Worm (Caenorhabditis elegans) whole organism, L4 larva: ENCODE results near the gene snr-5.

Source experiments
- D1046.2 ChIP-seq: fragments of 200-800 bp; sonication (Bioruptor generic); IDR thresholded peaks from 2 replicates; pipeline ENCODE4 v1.3.6; 2022; ENCODE audit warnings: missing genetic modification characterization, missing compliant biosample characterization
- T26A8.4 ChIP-seq: fragments of 200-800 bp; sonication (Bioruptor generic); IDR thresholded peaks from 2 replicates; pipeline ENCODE4 v1.3.6; 2022; ENCODE audit warnings: missing genetic modification characterization, missing compliant biosample characterization
- Y105C5A.15 ChIP-seq: fragments of 200-800 bp; sonication (Bioruptor generic); IDR thresholded peaks from 2 replicates; pipeline ENCODE4 v1.3.6; 2022; ENCODE audit warnings: missing genetic modification characterization, missing compliant biosample characterization
- Y48G9A.11 ChIP-seq: fragments of 200-800 bp; sonication (Bioruptor generic); IDR thresholded peaks from 2 replicates; pipeline ENCODE4 v1.3.6; 2022; ENCODE audit warnings: missing genetic modification reagents, missing genetic modification characterization, missing compliant biosample characterization
- Y5F2A.4 ChIP-seq: fragments of 200-800 bp; sonication (Bioruptor generic); optimal IDR thresholded peaks from 2 replicates; lab custom pipeline; 2018; ENCODE audit warnings: mild to moderate bottlenecking, missing genetic modification characterization, missing compliant biosample characterization
- ZK546.5 ChIP-seq, 2 experiments: sonication (generic microtip); optimal IDR thresholded peaks; 2 replicates each; lab custom pipeline; 2017; ENCODE audit warnings: missing biosample characterization in 2 of 2, missing genetic modification characterization in 2 of 2
- aha-1 ChIP-seq: fragments of 150-350 bp; peaks from one replicate; lab custom pipeline; 2014; ENCODE audit warnings: missing biosample characterization, missing genetic modification characterization
- aly-2 ChIP-seq: sonication (generic microtip); optimal IDR thresholded peaks from 2 replicates; lab custom pipeline; 2018; ENCODE audit warnings: missing biosample characterization, missing genetic modification characterization
- attf-4 ChIP-seq: sonication (generic microtip); optimal IDR thresholded peaks from 3 replicates; lab custom pipeline; 2017; ENCODE audit warnings: missing biosample characterization, missing genetic modification characterization
- ceh-20 ChIP-seq: fragments of 200-800 bp; sonication (Bioruptor generic); IDR thresholded peaks from 2 replicates; pipeline ENCODE4 v1.3.6; 2022; ENCODE audit warnings: missing genetic modification reagents, missing genetic modification characterization, missing compliant biosample characterization
- ceh-28 ChIP-seq: fragments of 150-350 bp; optimal IDR thresholded peaks from 2 replicates; lab custom pipeline; 2014; ENCODE audit warnings: missing biosample characterization, missing genetic modification reagents, missing genetic modification characterization
- ceh-62 ChIP-seq: sonication (generic microtip); optimal IDR thresholded peaks from 2 replicates; lab custom pipeline; 2017; ENCODE audit warnings: missing biosample characterization, missing genetic modification characterization
- ceh-82 ChIP-seq: sonication (generic microtip); optimal IDR thresholded peaks from 2 replicates; lab custom pipeline; 2017; ENCODE audit warnings: missing biosample characterization, missing genetic modification characterization
- cey-2 ChIP-seq: sonication (generic microtip); optimal IDR thresholded peaks from 3 replicates; lab custom pipeline; 2017; ENCODE audit warnings: missing genetic modification characterization, mild to moderate bottlenecking, missing compliant biosample characterization, antibody characterized with exemption, borderline replicate concordance; ENCODE audit not compliant: insufficient read depth
- ctbp-1 ChIP-seq: fragments of 200-800 bp; sonication (Bioruptor generic); IDR thresholded peaks from 2 replicates; pipeline ENCODE4 v1.3.6; 2022; ENCODE audit warnings: missing genetic modification reagents, missing genetic modification characterization, missing compliant biosample characterization
- daf-16 ChIP-seq, 3 experiments: sonication (generic microtip); optimal IDR thresholded peaks; 2 replicates each; lab custom pipeline; 2016 to 2017; ENCODE audit warnings: missing genetic modification characterization in 3 of 3, missing genetic modification reagents in 3 of 3, mild to moderate bottlenecking in 2 of 3, missing compliant biosample characterization in 2 of 3, missing biosample characterization in 1 of 3, moderate library complexity in 1 of 3
- duxl-1 ChIP-seq: sonication (generic microtip); optimal IDR thresholded peaks from 2 replicates; lab custom pipeline; 2016; ENCODE audit warnings: mild to moderate bottlenecking, missing genetic modification characterization, moderate library complexity, missing compliant biosample characterization; ENCODE audit not compliant: poor library complexity
- dve-1 ChIP-seq: sonication (generic microtip); optimal IDR thresholded peaks from 2 replicates; lab custom pipeline; 2017; ENCODE audit warnings: antibody characterized with exemption, mild to moderate bottlenecking, missing genetic modification characterization, missing compliant biosample characterization; ENCODE audit not compliant: insufficient read depth
- fos-1 ChIP-seq: fragments of 150-350 bp; optimal IDR thresholded peaks from 2 replicates; lab custom pipeline; 2014; ENCODE audit warnings: missing biosample characterization, missing genetic modification characterization
- hlh-11 ChIP-seq: fragments of 200-800 bp; sonication (Bioruptor generic); optimal IDR thresholded peaks from 2 replicates; lab custom pipeline; 2018; ENCODE audit warnings: mild to moderate bottlenecking, missing genetic modification characterization, missing compliant biosample characterization
- lin-15B ChIP-seq: fragments of 150-350 bp; sonication (generic microtip); optimal IDR thresholded peaks from 3 replicates; lab custom pipeline; 2014; ENCODE audit warnings: missing biosample characterization, missing genetic modification characterization
- lin-38 ChIP-seq: fragments of 200-800 bp; sonication (Bioruptor generic); IDR thresholded peaks from 2 replicates; pipeline ENCODE4 v1.3.6; 2022; ENCODE audit warnings: missing genetic modification reagents, missing genetic modification characterization, missing compliant biosample characterization
- lin-39 ChIP-seq: fragments of 150-350 bp; optimal IDR thresholded peaks from 2 replicates; lab custom pipeline; 2014; ENCODE audit warnings: missing biosample characterization, missing genetic modification reagents, missing genetic modification characterization
- mdl-1 ChIP-seq, 2 experiments: fragments of 150-350 bp in 1 of 2; sonication (generic microtip) in 1 of 2; optimal IDR thresholded peaks; 2 replicates each; lab custom pipeline; 2014 to 2017; ENCODE audit warnings: missing biosample characterization in 2 of 2, missing genetic modification characterization in 2 of 2
- mdt-29 ChIP-seq: fragments of 200-800 bp; sonication (Bioruptor generic); IDR thresholded peaks from 2 replicates; pipeline ENCODE4 v1.3.6; 2022; ENCODE audit warnings: missing genetic modification reagents, missing genetic modification characterization, missing compliant biosample characterization
- mep-1 ChIP-seq: fragments of 150-350 bp; sonication (generic microtip); optimal IDR thresholded peaks from 3 replicates; lab custom pipeline; 2014; ENCODE audit warnings: missing biosample characterization, missing genetic modification characterization
- nhr-102 ChIP-seq: sonication (generic microtip); optimal IDR thresholded peaks from 2 replicates; lab custom pipeline; 2016; ENCODE audit warnings: mild to moderate bottlenecking, missing genetic modification characterization, moderate library complexity, missing compliant biosample characterization
- nhr-25 ChIP-seq: sonication (generic microtip); optimal IDR thresholded peaks from 2 replicates; lab custom pipeline; 2017; ENCODE audit warnings: missing genetic modification characterization, mild to moderate bottlenecking, missing compliant biosample characterization, antibody characterized with exemption, moderate library complexity, borderline replicate concordance; ENCODE audit not compliant: insufficient read depth
- nhr-42 ChIP-seq: fragments of 200-800 bp; sonication (Bioruptor generic); IDR thresholded peaks from 2 replicates; pipeline ENCODE4 v1.3.6; 2022; ENCODE audit warnings: missing genetic modification characterization, missing compliant biosample characterization
- nhr-6 ChIP-seq: fragments of 150-350 bp; optimal IDR thresholded peaks from 2 replicates; lab custom pipeline; 2014; ENCODE audit warnings: missing biosample characterization, missing genetic modification characterization
- pha-4 ChIP-seq, 2 experiments: fragments of 150-350 bp in 1 of 2; fragments of 200-800 bp in 1 of 2; sonication (Bioruptor generic) in 1 of 2; IDR thresholded peaks in 1 of 2; optimal IDR thresholded peaks in 1 of 2; 2 replicates each; pipeline versions ENCODE4 v1.3.6 to Lab custom; 2014 to 2022; ENCODE audit warnings: missing genetic modification characterization in 2 of 2, missing genetic modification reagents in 2 of 2, missing biosample characterization in 1 of 2, missing compliant biosample characterization in 1 of 2
- pqm-1 ChIP-seq: sonication (generic microtip); optimal IDR thresholded peaks from 2 replicates; lab custom pipeline; 2017; ENCODE audit warnings: missing biosample characterization, missing genetic modification characterization
- sdz-12 ChIP-seq: fragments of 200-800 bp; sonication (Bioruptor generic); optimal IDR thresholded peaks from 2 replicates; lab custom pipeline; 2018; ENCODE audit warnings: mild to moderate bottlenecking, missing genetic modification characterization, missing compliant biosample characterization
- set-16 ChIP-seq: fragments of 200-800 bp; sonication (Bioruptor generic); IDR thresholded peaks from 2 replicates; pipeline ENCODE4 v1.3.6; 2022; ENCODE audit warnings: missing genetic modification reagents, missing genetic modification characterization, missing compliant biosample characterization
- snpc-1.2 ChIP-seq: fragments of 200-800 bp; sonication (Bioruptor generic); IDR thresholded peaks from 2 replicates; pipeline ENCODE4 v1.3.6; 2022; ENCODE audit warnings: missing genetic modification reagents, missing genetic modification characterization, missing compliant biosample characterization
- spr-1 ChIP-seq: sonication (generic microtip); optimal IDR thresholded peaks from 2 replicates; lab custom pipeline; 2016; ENCODE audit warnings: mild to moderate bottlenecking, missing genetic modification characterization, missing compliant biosample characterization
- spr-3 ChIP-seq: fragments of 200-800 bp; sonication (Bioruptor generic); optimal IDR thresholded peaks from 2 replicates; lab custom pipeline; 2018; ENCODE audit warnings: mild to moderate bottlenecking, missing genetic modification characterization, missing compliant biosample characterization
- tag-97 ChIP-seq: fragments of 200-800 bp; sonication (Bioruptor generic); IDR thresholded peaks from 2 replicates; pipeline ENCODE4 v1.3.6; 2022; ENCODE audit warnings: missing genetic modification characterization, missing compliant biosample characterization
- unc-62 ChIP-seq, 3 experiments: fragments of 150-350 bp in 1 of 3; sonication (generic microtip); optimal IDR thresholded peaks in 2 of 3; peaks in 1 of 3; 1 replicate in 1 of 3; 2 replicates in 2 of 3; lab custom pipeline; 2014 to 2017; ENCODE audit warnings: missing biosample characterization in 3 of 3, missing genetic modification characterization in 3 of 3, missing genetic modification reagents in 3 of 3, missing genotype in 1 of 3
- zfp-2 ChIP-seq: sonication (generic microtip); optimal IDR thresholded peaks from 2 replicates; lab custom pipeline; 2016; ENCODE audit warnings: mild to moderate bottlenecking, missing genetic modification characterization, missing compliant biosample characterization
- zip-11 ChIP-seq: fragments of 200-800 bp; sonication (Bioruptor generic); IDR thresholded peaks from 2 replicates; pipeline ENCODE4 v1.3.6; 2022; ENCODE audit warnings: missing genetic modification characterization, missing compliant biosample characterization
- ztf-7 ChIP-seq: fragments of 150-350 bp; optimal IDR thresholded peaks from 2 replicates; lab custom pipeline; 2014; ENCODE audit warnings: missing biosample characterization, missing genetic modification characterization

snr-5 gene

ce11 chrIII:7903427-7903826 lies 41.6 kb downstream of the snr-5 start:
- TF ChIP-seq ctbp-1 (GFP tag; lab: Robert Waterston, UW) (no peak), aha-1 (tag; lab: Kevin White, UChicago) (peak; percentile 43), unc-62 (GFP tag; optimal IDR thresholded peaks at IDR 0.05 in 1 of 2; lab: Kevin White, UChicago) (peak in 1 of 2 experiments; percentile 91), unc-62 (tag; optimal IDR thresholded peaks at IDR 0.05; lab: Kevin White, UChicago) (no peak), zip-11 (no peak), fos-1 (tag; lab: Kevin White, UChicago) (no peak), hlh-11 (tag; lab: Kevin White, UChicago) (no peak), daf-16 (GFP tag; optimal IDR thresholded peaks at IDR 0.05; lab: Kevin White, UChicago) (no peak), daf-16 (tag; optimal IDR thresholded peaks at IDR 0.05; lab: Kevin White, UChicago) (no peak), lin-38 (GFP tag; lab: Robert Waterston, UW) (no peak)

ce11 chrIII:7907515-7907914 lies 45.6 kb downstream of the snr-5 start, which contains the start of gene pcp-5:
Gene pcp-5, minus strand, starts transcription at chrIII:7907615.
- TF ChIP-seq daf-16 (GFP tag; optimal IDR thresholded peaks at IDR 0.05; lab: Kevin White, UChicago) (peak in 1 of 2 experiments; percentile 19), daf-16 (tag; optimal IDR thresholded peaks at IDR 0.05; lab: Kevin White, UChicago) (no peak), D1046.2 (GFP tag; lab: Robert Waterston, UW) (no peak)

DNA sequence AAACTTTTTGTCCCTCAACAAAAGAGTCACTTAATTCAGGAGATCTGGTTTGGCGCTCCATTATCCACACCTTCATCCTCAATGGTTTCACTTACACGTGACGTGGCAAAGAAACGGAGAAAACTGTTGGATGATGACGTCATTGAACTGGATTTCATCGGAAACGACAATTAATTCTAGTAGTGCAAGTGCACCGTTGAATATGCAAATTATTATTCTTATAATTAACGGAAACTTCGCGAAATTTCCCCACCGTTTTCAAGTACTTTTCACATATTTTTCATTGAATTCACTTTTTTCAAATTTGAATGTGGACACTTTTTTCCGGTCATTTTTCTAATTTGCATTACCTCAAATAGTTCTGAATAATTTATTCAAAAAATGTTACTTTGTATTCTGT lies 47.4 kb downstream of the snr-5 start, which contains the start of gene ZK688.1:
Gene ZK688.1 (plus strand): TSS at position 301 of the 400 bp plus-strand sequence.
- TF ChIP-seq ceh-82 (tag; lab: Kevin White, UChicago) (no peak), tag-97 (GFP tag; lab: Robert Waterston, UW) (no peak), dve-1 (tag; lab: Kevin White, UChicago) (no peak), pqm-1 (no peak), spr-3 (no peak), fos-1 (tag; lab: Kevin White, UChicago) (no peak), unc-62 (GFP tag; optimal IDR thresholded peaks at IDR 0.05 in 1 of 2; lab: Kevin White, UChicago) (no peak), unc-62 (tag; optimal IDR thresholded peaks at IDR 0.05; lab: Kevin White, UChicago) (no peak), nhr-6 (no peak), snpc-1.2 (GFP tag; lab: Robert Waterston, UW) (no peak)

ce11 chrIII:7911621-7912020 lies 49.8 kb downstream of the snr-5 start, which contains the start of gene ZK688.7:
Gene ZK688.7, minus strand, starts transcription at chrIII:7911634.
- TF ChIP-seq attf-4 (tag; lab: Kevin White, UChicago) (no peak), Y105C5A.15 (GFP tag; lab: Robert Waterston, UW) (no peak), nhr-25 (tag; lab: Kevin White, UChicago) (no peak), zfp-2 (no peak), Y48G9A.11 (GFP tag; lab: Robert Waterston, UW) (no peak), ceh-82 (tag; lab: Kevin White, UChicago) (no peak), nhr-42 (GFP tag; lab: Robert Waterston, UW) (no peak), Y5F2A.4 (no peak), lin-15B (tag; lab: Kevin White, UChicago) (no peak), T26A8.4 (GFP tag; lab: Robert Waterston, UW) (no peak), pqm-1 (no peak), pha-4 (GFP tag; IDR thresholded peaks at IDR 0.05; lab: Robert Waterston, UW) (no peak), pha-4 (tag; optimal IDR thresholded peaks at IDR 0.05; lab: Kevin White, UChicago) (no peak), nhr-102 (tag; lab: Kevin White, UChicago) (no peak), fos-1 (tag; lab: Kevin White, UChicago) (no peak), duxl-1 (tag; lab: Kevin White, UChicago) (no peak), lin-39 (no peak), ceh-28 (tag; lab: Kevin White, UChicago) (no peak), ztf-7 (tag; lab: Kevin White, UChicago) (no peak), daf-16 (GFP tag; optimal IDR thresholded peaks at IDR 0.05; lab: Kevin White, UChicago) (no peak), daf-16 (tag; optimal IDR thresholded peaks at IDR 0.05; lab: Kevin White, UChicago) (peak; percentile 84), tag-97 (GFP tag; lab: Robert Waterston, UW) (no peak), ceh-62 (tag; lab: Kevin White, UChicago) (no peak), spr-1 (tag; lab: Kevin White, UChicago) (no peak), aha-1 (tag; lab: Kevin White, UChicago) (no peak), set-16 (GFP tag; lab: Robert Waterston, UW) (no peak), sdz-12 (no peak), mep-1 (no peak), mdt-29 (GFP tag; lab: Robert Waterston, UW) (no peak), aly-2 (tag; lab: Kevin White, UChicago) (no peak), ZK546.5 (tag; optimal IDR thresholded peaks at IDR 0.05; lab: Kevin White, UChicago) (no peak), cey-2 (tag; lab: Kevin White, UChicago) (no peak), ceh-20 (GFP tag; lab: Robert Waterston, UW) (no peak), mdl-1 (tag; optimal IDR thresholded peaks at IDR 0.05; lab: Kevin White, UChicago) (peak in 1 of 2 experiments; percentile 47)
